Worm (Caenorhabditis elegans) whole organism, midembryonic: ENCODE data around the gene C44B11.1.

Experiments
- T22C8.4 ChIP-seq: fragments of 200-800 bp; sonication (Bioruptor generic); IDR thresholded peaks from 2 replicates; pipeline ENCODE4 v1.3.6; 2022; ENCODE audit warnings: missing genetic modification characterization, missing compliant biosample characterization
- cog-1 ChIP-seq: sonication (generic microtip); optimal IDR thresholded peaks from 2 replicates; lab custom pipeline; 2016; ENCODE audit warnings: missing genetic modification characterization, missing compliant biosample characterization
- flt-1 ChIP-seq: fragments of 200-800 bp; sonication (Bioruptor generic); IDR thresholded peaks from 2 replicates; pipeline ENCODE4 v1.3.6; 2022; ENCODE audit warnings: missing genetic modification characterization, missing compliant biosample characterization
- klf-2 ChIP-seq: fragments of 200-800 bp; sonication (Bioruptor generic); conservative IDR thresholded peaks from 2 replicates; pipeline ENCODE4 v1.3.6; 2022; ENCODE audit warnings: missing genetic modification reagents, missing genetic modification characterization, missing compliant biosample characterization
- med-1 ChIP-seq: sonication (generic microtip); optimal IDR thresholded peaks from 2 replicates; lab custom pipeline; 2017; ENCODE audit warnings: missing genetic modification characterization, mild to moderate bottlenecking, missing compliant biosample characterization, antibody characterized with exemption, missing genetic modification reagents; ENCODE audit not compliant: insufficient read depth
- ref-1 ChIP-seq: fragments of 200-800 bp; sonication (Bioruptor generic); conservative IDR thresholded peaks from 2 replicates; pipeline ENCODE4 v1.3.6; 2022; ENCODE audit warnings: missing genetic modification reagents, missing genetic modification characterization, missing compliant biosample characterization
- tab-1 ChIP-seq: fragments of 200-800 bp; sonication (Bioruptor generic); IDR thresholded peaks from 2 replicates; pipeline ENCODE4 v1.3.6; 2022; ENCODE audit warnings: missing genetic modification characterization, missing compliant biosample characterization
- ztf-23 ChIP-seq: fragments of 200-800 bp; sonication (Bioruptor generic); IDR thresholded peaks from 2 replicates; pipeline ENCODE4 v1.3.6; 2022; ENCODE audit warnings: missing genetic modification reagents, missing genetic modification characterization, missing compliant biosample characterization
- ztf-29 ChIP-seq: fragments of 200-800 bp; sonication (Bioruptor generic); IDR thresholded peaks from 2 replicates; pipeline ENCODE4 v1.3.6; 2022; ENCODE audit warnings: missing genetic modification reagents, missing genetic modification characterization, missing compliant biosample characterization

The C44B11.1 gene

DNA sequence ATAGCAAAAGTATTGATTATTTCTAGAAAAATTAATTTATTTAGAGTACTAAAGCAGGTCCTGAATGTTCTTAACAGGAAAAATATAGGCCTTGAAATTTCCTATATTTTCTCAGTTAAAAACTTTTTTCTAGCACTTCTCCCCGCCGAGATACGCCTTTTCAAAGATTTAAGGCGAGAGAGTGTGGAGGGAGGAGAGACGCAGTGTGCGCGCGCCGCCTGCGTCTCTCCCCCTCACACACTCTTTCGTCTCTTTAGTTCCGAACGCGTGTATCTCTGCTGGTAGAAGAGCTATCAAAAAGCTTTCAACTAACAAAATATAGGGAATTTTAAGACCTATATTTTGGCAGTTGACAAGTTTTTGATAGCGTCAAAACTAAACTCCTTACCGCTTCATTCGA is 42.8 kb downstream of the C44B11.1 start:
- TF ChIP-seq flt-1 (GFP tag; lab: Robert Waterston, UW) (no peak), ztf-29 (GFP tag; lab: Robert Waterston, UW) (no peak), ref-1 (GFP tag; lab: Robert Waterston, UW) (no peak), med-1 (GFP tag; lab: Kevin White, UChicago) (no peak), cog-1 (tag; lab: Kevin White, UChicago) (no peak), tab-1 (GFP tag; lab: Robert Waterston, UW) (no peak), T22C8.4 (GFP tag; lab: Robert Waterston, UW) (no peak), ztf-23 (GFP tag; lab: Robert Waterston, UW) (no peak)

DNA sequence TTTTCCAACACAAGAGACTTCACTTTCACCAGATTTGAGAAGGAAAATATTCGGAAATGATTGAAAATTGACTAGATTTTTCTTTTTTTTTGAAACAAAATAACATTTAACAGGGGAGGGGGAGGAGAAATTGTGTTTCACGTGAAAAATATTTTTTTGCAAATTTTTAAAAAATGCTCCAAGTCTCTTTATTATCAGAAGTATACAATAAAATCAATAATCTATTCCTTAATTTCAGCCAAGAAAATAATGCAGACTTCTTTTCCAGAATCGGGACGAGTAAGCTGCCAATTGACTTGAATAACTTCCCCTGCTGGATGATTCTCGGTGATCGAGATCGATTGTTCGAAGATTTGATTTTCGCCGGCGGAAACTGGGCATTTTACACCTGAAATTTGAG is 43.2 kb downstream of the C44B11.1 start, which contains the start of gene R148.7:
Gene R148.7, minus strand, starts transcription at position 101 of the 400 bp plus-strand sequence.
- TF ChIP-seq tab-1 (GFP tag; lab: Robert Waterston, UW): no peak
- no peak for TF ChIP-seq cog-1 (tag; lab: Kevin White, UChicago)
- no peak for TF ChIP-seq med-1 (GFP tag; lab: Kevin White, UChicago)
- TF ChIP-seq klf-2 (GFP tag; lab: Robert Waterston, UW): no peak
- no peak for TF ChIP-seq ztf-23 (GFP tag; lab: Robert Waterston, UW)
- no peak for TF ChIP-seq ref-1 (GFP tag; lab: Robert Waterston, UW)
- TF ChIP-seq T22C8.4 (GFP tag; lab: Robert Waterston, UW): no peak
- TF ChIP-seq ztf-29 (GFP tag; lab: Robert Waterston, UW): no peak
- no peak for TF ChIP-seq flt-1 (GFP tag; lab: Robert Waterston, UW)

DNA sequence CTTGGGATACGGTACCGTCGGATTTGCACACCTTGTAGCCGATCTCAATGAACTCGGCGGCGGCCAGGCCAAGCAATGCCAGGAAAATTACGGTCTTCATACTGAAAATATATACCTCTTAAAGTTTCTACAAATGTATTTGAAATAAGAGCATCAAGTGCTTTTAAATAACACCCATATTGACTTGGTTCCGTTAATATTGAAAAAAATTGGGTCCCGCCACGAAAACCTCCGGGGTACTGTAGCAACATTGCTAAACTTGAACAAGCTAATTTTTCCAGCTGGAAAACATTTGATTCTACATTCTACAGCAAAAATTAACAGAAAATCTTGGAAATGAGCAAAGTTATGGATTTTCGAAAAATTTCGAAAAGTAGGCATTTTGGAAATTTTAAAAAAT is 44.3 kb downstream of the C44B11.1 start, which contains the start of gene heh-1:
Gene heh-1, minus strand, starts transcription at position 101 of the 400 bp plus-strand sequence.
- TF ChIP-seq T22C8.4 (GFP tag; lab: Robert Waterston, UW) (no peak), klf-2 (GFP tag; lab: Robert Waterston, UW) (no peak), ztf-29 (GFP tag; lab: Robert Waterston, UW) (no peak), ref-1 (GFP tag; lab: Robert Waterston, UW) (no peak)

DNA sequence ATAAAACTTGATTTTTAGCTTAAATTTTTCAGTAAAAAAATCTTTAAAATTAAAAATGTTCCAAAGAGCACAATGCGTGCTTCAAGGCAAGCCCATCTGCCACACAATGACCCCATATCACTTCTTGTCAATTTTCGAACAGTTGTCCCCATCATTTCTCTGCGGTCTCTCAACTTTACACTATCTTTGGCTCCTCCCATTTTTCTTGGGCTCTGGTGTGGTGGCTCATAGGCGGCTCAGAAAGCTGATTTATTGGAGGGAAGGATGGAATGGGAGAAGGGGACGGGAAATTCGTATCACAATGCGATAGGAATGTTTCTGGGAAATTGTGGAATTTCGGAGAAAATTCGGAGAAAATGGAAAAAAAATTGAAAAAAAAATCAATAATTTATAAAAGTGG is 45.5 kb downstream of the C44B11.1 start:
- TF ChIP-seq med-1 (GFP tag; lab: Kevin White, UChicago): no peak
- no peak for TF ChIP-seq tab-1 (GFP tag; lab: Robert Waterston, UW)
- TF ChIP-seq cog-1 (tag; lab: Kevin White, UChicago): no peak
- TF ChIP-seq ztf-29 (GFP tag; lab: Robert Waterston, UW): no peak
- no peak for TF ChIP-seq ref-1 (GFP tag; lab: Robert Waterston, UW)
- TF ChIP-seq ztf-23 (GFP tag; lab: Robert Waterston, UW): no peak
- 0 out of 2 replicates have a peak, but pooled peaks have one; percentile 25 for TF ChIP-seq flt-1 (GFP tag; lab: Robert Waterston, UW)
- TF ChIP-seq klf-2 (GFP tag; lab: Robert Waterston, UW): no peak

DNA sequence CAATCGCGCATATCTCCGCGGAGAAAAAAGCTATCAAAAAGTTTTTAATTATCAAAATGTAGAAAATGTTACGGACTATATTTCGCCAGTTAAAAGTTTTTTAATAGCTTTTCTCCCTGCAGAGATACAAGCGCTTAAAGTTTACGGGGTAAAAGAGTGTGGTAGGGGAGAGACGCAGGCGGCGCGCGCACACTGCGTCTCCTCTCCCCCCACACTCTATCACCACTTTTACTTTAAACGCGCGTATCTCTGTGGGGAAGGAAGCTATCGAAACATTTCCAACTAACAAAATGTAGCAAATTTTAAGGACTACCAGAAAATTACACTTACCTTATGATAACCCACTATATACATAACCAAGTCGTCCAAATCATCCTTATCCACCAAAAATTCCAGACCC is 48.5 kb downstream of the C44B11.1 start:
- no peak for TF ChIP-seq flt-1 (GFP tag; lab: Robert Waterston, UW)
- TF ChIP-seq med-1 (GFP tag; lab: Kevin White, UChicago): no peak
- TF ChIP-seq cog-1 (tag; lab: Kevin White, UChicago): no peak
- no peak for TF ChIP-seq tab-1 (GFP tag; lab: Robert Waterston, UW)
- no peak for TF ChIP-seq T22C8.4 (GFP tag; lab: Robert Waterston, UW)
- TF ChIP-seq ref-1 (GFP tag; lab: Robert Waterston, UW): no peak
- TF ChIP-seq klf-2 (GFP tag; lab: Robert Waterston, UW): no peak
- no peak for TF ChIP-seq ztf-29 (GFP tag; lab: Robert Waterston, UW)
- no peak for TF ChIP-seq ztf-23 (GFP tag; lab: Robert Waterston, UW)
